Worm (Caenorhabditis elegans) whole organism, L4/young adult: ENCODE data around the gene ZK742.3.

ENCODE experiments used
- W03F9.2 ChIP-seq: fragments of 150-350 bp; optimal IDR thresholded peaks from 2 replicates; lab custom pipeline; 2014; ENCODE audit warnings: missing biosample characterization, missing genetic modification characterization
- dao-5 ChIP-seq: sonication (generic microtip); optimal IDR thresholded peaks from 2 replicates; lab custom pipeline; 2016; ENCODE audit warnings: missing genotype, missing genetic modification characterization, moderate library complexity, missing compliant biosample characterization
- him-1 ChIP-seq: sonication (generic microtip); optimal IDR thresholded peaks from 2 replicates; lab custom pipeline; 2016; ENCODE audit warnings: missing genotype, missing genetic modification reagents, missing genetic modification characterization, missing compliant biosample characterization

DNA sequence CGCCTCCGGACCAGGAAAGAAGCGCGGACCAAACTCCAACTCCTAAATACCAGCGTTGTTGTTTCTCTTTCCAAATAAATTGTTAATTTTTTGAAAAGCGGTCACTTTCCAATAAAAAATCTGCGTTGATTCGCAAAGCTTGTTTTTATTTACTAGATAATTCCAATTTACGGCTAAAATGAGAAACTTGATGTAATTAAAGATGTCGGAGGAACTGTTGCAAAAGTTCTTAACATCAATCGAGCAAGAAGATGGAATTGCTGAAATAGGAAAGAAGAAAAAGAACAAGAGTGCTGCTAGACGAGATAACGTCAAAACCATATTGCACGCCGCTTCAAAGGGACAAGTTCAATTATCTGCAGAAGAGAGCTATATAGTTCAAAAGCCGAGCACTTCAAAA is 32.6 kb downstream of the ZK742.3 start, which contains the start of gene C26F1.3:
- TF ChIP-seq him-1 (no peak), W03F9.2 (tag; lab: Kevin White, UChicago) (no peak), dao-5 (tag; lab: Kevin White, UChicago) (no peak)
